Worm (Caenorhabditis elegans): ENCODE data around the gene nth-1.

ce11 chrIII:4278203-4278602 lies 15.8 kb downstream of the nth-1 start:
- TF ChIP-seq hpl-2 (GFP tag; optimal IDR thresholded peaks at IDR 0.05) = no peak
- TF ChIP-seq pag-3 (tag; optimal IDR thresholded peaks at IDR 0.05; ENCODE audit: borderline replicate concordance, insufficient read depth) = no peak
- TF ChIP-seq tbx-2 (tag; optimal IDR thresholded peaks at IDR 0.05) = no peak
- TF ChIP-seq rnt-1 (tag; optimal IDR thresholded peaks at IDR 0.05) = no peak

Data from whole organism, L1 larva.